Fruit fly (Drosophila melanogaster): ENCODE data around the gene CG13074.

DNA sequence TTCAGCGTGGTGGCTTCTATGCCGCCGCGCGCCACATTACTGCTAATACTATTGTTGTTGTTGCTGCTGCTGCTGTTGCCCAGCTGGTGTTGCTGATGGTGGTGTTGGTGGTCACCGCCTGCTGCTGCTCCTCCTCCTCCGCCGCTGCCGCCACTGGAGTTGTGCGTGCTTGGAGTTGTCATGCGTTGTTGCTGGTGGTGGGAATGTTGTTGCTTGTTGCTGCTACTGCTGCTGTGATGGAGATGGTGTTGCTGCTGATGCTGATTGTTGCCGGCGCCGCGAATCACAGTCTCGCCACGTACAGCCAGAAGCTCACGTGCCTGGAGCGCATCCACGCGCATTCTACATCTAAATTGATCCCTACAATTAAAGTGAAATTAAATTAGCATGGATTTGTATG lies 44.3 kb upstream of the CG13074 start:
- TF ChIP-seq CG9948 (tag; optimal IDR thresholded peaks at IDR 0.05) (no peak), CG32121 (GFP tag; IDR thresholded peaks at IDR 0.05) (no peak), CG4496 (GFP tag; IDR thresholded peaks at IDR 0.05) (no peak), CG17806 (tag; optimal IDR thresholded peaks at IDR 0.05) (no peak), CG8159 (tag; optimal IDR thresholded peaks at IDR 0.05) (no peak), Ets98B (GFP tag; IDR thresholded peaks at IDR 0.05) (no peak), CG10348 (GFP tag; IDR thresholded peaks at IDR 0.05) (no peak)
